ENCODE assay signal across 5 fruit fly cellular contexts in the genomic region with DNA sequence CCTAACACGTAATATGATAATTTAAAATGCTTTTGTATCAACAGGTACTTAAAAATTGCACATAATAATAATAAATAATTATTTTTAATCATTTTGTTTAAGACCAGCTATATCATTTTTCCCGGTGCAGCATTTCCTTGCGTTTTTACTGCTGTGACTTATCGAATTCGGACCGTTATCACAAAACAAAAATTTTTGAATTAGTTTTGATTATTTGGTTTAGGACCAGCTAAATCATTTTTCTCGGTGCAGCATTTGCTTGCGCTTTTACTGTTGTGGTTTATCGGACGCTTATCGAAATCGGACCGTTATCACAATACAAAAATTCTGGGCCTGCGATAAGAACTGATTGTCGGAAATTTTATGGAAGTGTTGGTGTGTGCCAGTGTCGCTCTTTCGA.
A peak's percentile ranks its signal among the peaks of the same experiment; 100 is the strongest.
TF ChIP-seq lines count a peak whose summit lies in the region.

No protein-coding gene starts in this region.

- TF ChIP-seq CTCF in whole organism, embryonic (GFP tag; optimal IDR thresholded peaks at IDR 0.05; lab: Kevin White, UChicago), result peak; percentile 47

TF ChIP-seq in whole organism, adult, 20 proteins besides CTCF, POLR2A, EP300 and RAD21 (continues in another document):
- TF ChIP-seq CG33017 (tag; optimal IDR thresholded peaks at IDR 0.05; lab: Kevin White, UChicago) (peak; percentile 69), kay (GFP tag; lab: Kevin White, UChicago; ENCODE audit: borderline replicate concordance) (peak; percentile 96), Mnt (GFP tag; optimal IDR thresholded peaks at IDR 0.05; lab: Kevin White, UChicago) (peak; percentile 53), CG12768 (GFP tag; optimal IDR thresholded peaks at IDR 0.05; lab: Kevin White, UChicago) (peak; percentile 61), pad (GFP tag; optimal IDR thresholded peaks at IDR 0.05; lab: Kevin White, UChicago) (peak; percentile 29), cnc (optimal IDR thresholded peaks at IDR 0.05; lab: Kevin White, UChicago) (no peak), CG5204 (GFP tag; optimal IDR thresholded peaks at IDR 0.05; lab: Kevin White, UChicago) (no peak), CG7101 (tag; optimal IDR thresholded peaks at IDR 0.05; lab: Kevin White, UChicago) (peak; percentile 74), ovo (GFP tag; optimal IDR thresholded peaks at IDR 0.05; lab: Kevin White, UChicago) (peak; percentile 81), cic (GFP tag; optimal IDR thresholded peaks at IDR 0.05; lab: Kevin White, UChicago) (no peak), bab1 (GFP tag; optimal IDR thresholded peaks at IDR 0.05; lab: Kevin White, UChicago) (peak; percentile 79), CG11617 (GFP tag; optimal IDR thresholded peaks at IDR 0.05; lab: Kevin White, UChicago) (peak; percentile 79), CG14711 (tag; optimal IDR thresholded peaks at IDR 0.05; lab: Kevin White, UChicago) (peak; percentile 68), CG1620 (GFP tag; optimal IDR thresholded peaks at IDR 0.05; lab: Kevin White, UChicago) (no peak), CG7045 (GFP tag; optimal IDR thresholded peaks at IDR 0.05; lab: Kevin White, UChicago) (peak; percentile 53), tj (GFP tag; optimal IDR thresholded peaks at IDR 0.05; lab: Kevin White, UChicago) (peak; percentile 43), toe (GFP tag; optimal IDR thresholded peaks at IDR 0.05; lab: Kevin White, UChicago) (peak; percentile 17)

TF ChIP-seq in whole organism, embryonic, 481 proteins besides CTCF, POLR2A, EP300 and RAD21 (continues in another document):
- TF ChIP-seq dysf (GFP tag; IDR thresholded peaks at IDR 0.05; lab: Robert Waterston, UW) (peak; percentile 86; the same call in 2 of the 3 replicates), cg (GFP tag; optimal IDR thresholded peaks at IDR 0.05; lab: Kevin White, UChicago) (no peak), CG8290 (GFP tag; optimal IDR thresholded peaks at IDR 0.05; lab: Kevin White, UChicago) (no peak), CG8290 (tag; optimal IDR thresholded peaks at IDR 0.05; lab: Kevin White, UChicago) (peak in 1 of 2 experiments; percentile 67), CG32772 (GFP tag; IDR thresholded peaks at IDR 0.05; lab: Robert Waterston, UW) (peak; percentile 67; the same call in 1 of the 2 replicates), zfh2 (GFP tag; optimal IDR thresholded peaks at IDR 0.05; lab: Kevin White, UChicago) (peak; percentile 54), CG14441 (GFP tag; IDR thresholded peaks at IDR 0.05; lab: Robert Waterston, UW) (peak; percentile 76), Dip2 (GFP tag; IDR thresholded peaks at IDR 0.05; lab: Robert Waterston, UW) (no peak), toy (GFP tag; IDR thresholded peaks at IDR 0.05; lab: Robert Waterston, UW) (no peak), MBD-R2 (GFP tag; IDR thresholded peaks at IDR 0.05; lab: Robert Waterston, UW) (peak; percentile 47), CrebB (tag; optimal IDR thresholded peaks at IDR 0.05; lab: Kevin White, UChicago) (peak; percentile 68), CG12071 (GFP tag; optimal IDR thresholded peaks at IDR 0.05; lab: Kevin White, UChicago) (peak; percentile 79), Hsf (GFP tag; optimal IDR thresholded peaks at IDR 0.05; lab: Kevin White, UChicago) (peak; percentile 65), sim (GFP tag; IDR thresholded peaks at IDR 0.05; lab: Robert Waterston, UW) (peak; percentile 69; the same call in 1 of the 2 replicates), mam (GFP tag; optimal IDR thresholded peaks at IDR 0.05; lab: Kevin White, UChicago) (peak; percentile 61), Sox102F (GFP tag; optimal IDR thresholded peaks at IDR 0.05; lab: Kevin White, UChicago) (peak; percentile 87), Antp (GFP tag; optimal IDR thresholded peaks at IDR 0.05; lab: Kevin White, UChicago) (peak; percentile 52)

TF ChIP-seq in whole organism, prepupa, 60 proteins besides CTCF, POLR2A, EP300 and RAD21 (continues in another document):
- TF ChIP-seq Blimp-1 (GFP tag; optimal IDR thresholded peaks at IDR 0.05; lab: Kevin White, UChicago) (peak; percentile 52), Ets96B (tag; optimal IDR thresholded peaks at IDR 0.05; lab: Kevin White, UChicago) (peak; percentile 75), lz (GFP tag; optimal IDR thresholded peaks at IDR 0.05; lab: Kevin White, UChicago) (peak; percentile 77), achi (GFP tag; optimal IDR thresholded peaks at IDR 0.05; lab: Kevin White, UChicago) (peak; percentile 78), Hr39 (GFP tag; optimal IDR thresholded peaks at IDR 0.05; lab: Kevin White, UChicago) (peak; percentile 78), OdsH (GFP tag; optimal IDR thresholded peaks at IDR 0.05; lab: Kevin White, UChicago) (peak; percentile 85), CG8632 (GFP tag; optimal IDR thresholded peaks at IDR 0.05; lab: Kevin White, UChicago) (peak; percentile 79), CG1621 (tag; optimal IDR thresholded peaks at IDR 0.05; lab: Kevin White, UChicago) (no peak), CG16779 (tag; optimal IDR thresholded peaks at IDR 0.05; lab: Kevin White, UChicago) (no peak), spab (GFP tag; optimal IDR thresholded peaks at IDR 0.05; lab: Kevin White, UChicago) (no peak), CG3919 (GFP tag; optimal IDR thresholded peaks at IDR 0.05; lab: Kevin White, UChicago) (peak; percentile 88), Eip75B (GFP tag; optimal IDR thresholded peaks at IDR 0.05; lab: Kevin White, UChicago) (peak; percentile 52), CG6854 (GFP tag; optimal IDR thresholded peaks at IDR 0.05; lab: Kevin White, UChicago) (peak; percentile 61), CG15336 (GFP tag; IDR thresholded peaks at IDR 0.05; lab: Robert Waterston, UW) (peak; percentile 83), Eip93F (GFP tag; optimal IDR thresholded peaks at IDR 0.05; lab: Kevin White, UChicago) (peak; percentile 84), fd85E (GFP tag; optimal IDR thresholded peaks at IDR 0.05; lab: Kevin White, UChicago) (peak; percentile 62), CG7368 (GFP tag; optimal IDR thresholded peaks at IDR 0.05; lab: Kevin White, UChicago) (no peak), CG6276 (GFP tag; optimal IDR thresholded peaks at IDR 0.05; lab: Kevin White, UChicago) (no peak)

TF ChIP-seq in whole organism, pupa, 21 proteins besides CTCF, POLR2A, EP300 and RAD21 (continues in another document):
- no peak for TF ChIP-seq CG13204 (GFP tag; optimal IDR thresholded peaks at IDR 0.05; lab: Kevin White, UChicago)
- peak; percentile 85 for TF ChIP-seq Pif1B (GFP tag; optimal IDR thresholded peaks at IDR 0.05; lab: Kevin White, UChicago)
- TF ChIP-seq CG8301 (tag; optimal IDR thresholded peaks at IDR 0.05; lab: Kevin White, UChicago), result peak; percentile 81
- TF ChIP-seq CG10348 (GFP tag; IDR thresholded peaks at IDR 0.05; lab: Robert Waterston, UW), result no peak
- 0 out of 2 replicates have a peak, but pooled peaks have one; percentile 60 for TF ChIP-seq rn (GFP tag; IDR thresholded peaks at IDR 0.05; lab: Robert Waterston, UW)
- TF ChIP-seq CG4496 (GFP tag; IDR thresholded peaks at IDR 0.05; lab: Robert Waterston, UW), result peak; percentile 87
- peak; percentile 73 for TF ChIP-seq CG12605 (GFP tag; IDR thresholded peaks at IDR 0.05; lab: Robert Waterston, UW)
- TF ChIP-seq D1 (tag; optimal IDR thresholded peaks at IDR 0.05; lab: Kevin White, UChicago), result peak; percentile 75
- no peak for TF ChIP-seq EcR (GFP tag; optimal IDR thresholded peaks at IDR 0.05; lab: Kevin White, UChicago)
- TF ChIP-seq Snoo (tag; optimal IDR thresholded peaks at IDR 0.05; lab: Kevin White, UChicago), result peak; percentile 84
- TF ChIP-seq fd96Ca (GFP tag; IDR thresholded peaks at IDR 0.05; lab: Robert Waterston, UW), result no peak; the same call in 2 of the 3 replicates
- TF ChIP-seq CG14655 (GFP tag; optimal IDR thresholded peaks at IDR 0.05; lab: Kevin White, UChicago), result no peak
- TF ChIP-seq Ets98B (GFP tag; IDR thresholded peaks at IDR 0.05; lab: Robert Waterston, UW), result no peak; the same call in none of the 2 replicates
- peak; percentile 76 for TF ChIP-seq CG9948 (tag; optimal IDR thresholded peaks at IDR 0.05; lab: Kevin White, UChicago)
- TF ChIP-seq CG34367 (tag; optimal IDR thresholded peaks at IDR 0.05; lab: Kevin White, UChicago), result peak; percentile 71
- no peak for TF ChIP-seq Pif1A (GFP tag; optimal IDR thresholded peaks at IDR 0.05; lab: Kevin White, UChicago)
- TF ChIP-seq CG17806 (tag; optimal IDR thresholded peaks at IDR 0.05; lab: Kevin White, UChicago), result peak; percentile 75
- peak; percentile 80 for TF ChIP-seq CG8159 (tag; optimal IDR thresholded peaks at IDR 0.05; lab: Kevin White, UChicago)
- peak; percentile 73 for TF ChIP-seq CG15710 (tag; optimal IDR thresholded peaks at IDR 0.05; lab: Kevin White, UChicago)
- peak; percentile 87 for TF ChIP-seq CG32121 (GFP tag; IDR thresholded peaks at IDR 0.05; lab: Robert Waterston, UW)

TF ChIP-seq in whole organism, wandering third instar larva, 38 proteins besides CTCF, POLR2A, EP300 and RAD21 (continues in another document):
- TF ChIP-seq lola (GFP tag; optimal IDR thresholded peaks at IDR 0.05; lab: Kevin White, UChicago) (no peak), dsf (GFP tag; optimal IDR thresholded peaks at IDR 0.05; lab: Kevin White, UChicago; ENCODE audit: borderline replicate concordance) (no peak), Jra (GFP tag; optimal IDR thresholded peaks at IDR 0.05; lab: Kevin White, UChicago) (no peak), dmrt93B (GFP tag; optimal IDR thresholded peaks at IDR 0.05; lab: Kevin White, UChicago) (no peak), Hnf4 (GFP tag; optimal IDR thresholded peaks at IDR 0.05; lab: Kevin White, UChicago) (peak; percentile 70), Vsx2 (GFP tag; optimal IDR thresholded peaks at IDR 0.05; lab: Kevin White, UChicago; ENCODE audit: partially characterized antibody) (no peak), sv (GFP tag; optimal IDR thresholded peaks at IDR 0.05; lab: Kevin White, UChicago) (peak; percentile 78), Hr83 (GFP tag; optimal IDR thresholded peaks at IDR 0.05; lab: Kevin White, UChicago; ENCODE audit: poor library complexity, severe bottlenecking) (peak; percentile 36), h (GFP tag; optimal IDR thresholded peaks at IDR 0.05; lab: Kevin White, UChicago) (peak; percentile 72), ey (GFP tag; optimal IDR thresholded peaks at IDR 0.05; lab: Kevin White, UChicago) (peak; percentile 68), CG9705 (GFP tag; optimal IDR thresholded peaks at IDR 0.05; lab: Kevin White, UChicago) (peak; percentile 30), Dfd (GFP tag; optimal IDR thresholded peaks at IDR 0.05; lab: Kevin White, UChicago) (no peak), Dif (GFP tag; optimal IDR thresholded peaks at IDR 0.05; lab: Kevin White, UChicago; ENCODE audit: partially characterized antibody) (no peak), CrebA (GFP tag; optimal IDR thresholded peaks at IDR 0.05; lab: Kevin White, UChicago; ENCODE audit: borderline replicate concordance) (no peak), Hr78 (GFP tag; optimal IDR thresholded peaks at IDR 0.05; lab: Kevin White, UChicago) (no peak), Abd-B (GFP tag; optimal IDR thresholded peaks at IDR 0.05; lab: Kevin White, UChicago) (no peak), foxo (GFP tag; optimal IDR thresholded peaks at IDR 0.05; lab: Kevin White, UChicago) (peak; percentile 0 to 82), rgr (GFP tag; optimal IDR thresholded peaks at IDR 0.05; lab: Kevin White, UChicago) (peak; percentile 83), psq (GFP tag; optimal IDR thresholded peaks at IDR 0.05; lab: Kevin White, UChicago) (no peak), HLH106 (tag; optimal IDR thresholded peaks at IDR 0.05; lab: Kevin White, UChicago) (peak; percentile 75), CG32264 (GFP tag; optimal IDR thresholded peaks at IDR 0.05; lab: Kevin White, UChicago) (peak; percentile 4)
